Fruit fly (Drosophila melanogaster): Measurements from ENCODE around the gene VhaAC39-2.

The VhaAC39-2 gene

DNA sequence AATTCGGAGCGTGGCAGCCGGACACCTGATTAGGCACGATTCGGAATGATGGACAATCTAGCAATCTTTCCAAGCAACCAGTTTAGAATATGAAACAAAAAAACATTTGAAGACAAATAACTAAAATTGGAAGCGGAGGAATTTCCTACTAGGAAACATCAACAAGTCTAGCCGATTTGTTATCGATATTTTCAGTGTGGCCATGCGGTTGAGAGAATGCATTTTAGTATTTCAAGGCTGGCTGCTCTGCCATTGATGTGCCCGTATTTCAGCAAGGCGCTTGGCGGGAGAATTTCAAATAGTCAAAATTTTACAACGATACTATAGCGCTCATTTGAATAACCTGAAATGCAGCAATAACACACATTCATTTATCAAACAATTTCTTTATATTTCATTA, 31.3 kb downstream of the VhaAC39-2 start, which contains the start of gene CG31457 (continued):
- TF ChIP-seq CG14050 (GFP tag; IDR thresholded peaks at IDR 0.05) (no peak), chn (GFP tag; optimal IDR thresholded peaks at IDR 0.05) (no peak), Bgb (GFP tag; IDR thresholded peaks at IDR 0.05; ENCODE audit: partially characterized antibody) (peak; percentile 84), Sry-β (GFP tag; optimal IDR thresholded peaks at IDR 0.05) (peak; percentile 43), CG5180 (GFP tag; optimal IDR thresholded peaks at IDR 0.05) (no peak), CG17802 (tag; optimal IDR thresholded peaks at IDR 0.05) (no peak), Blimp-1 (GFP tag; optimal IDR thresholded peaks at IDR 0.05) (no peak), NC2β (GFP tag; optimal IDR thresholded peaks at IDR 0.05) (no peak), cad (GFP tag; optimal IDR thresholded peaks at IDR 0.05) (no peak), pnt (GFP tag; optimal IDR thresholded peaks at IDR 0.05) (no peak), CG14860 (GFP tag; IDR thresholded peaks at IDR 0.05; ENCODE audit: partially characterized antibody) (peak; percentile 55; the same call in 2 of the 3 replicates), CG42726 (GFP tag; IDR thresholded peaks at IDR 0.05; ENCODE audit: partially characterized antibody) (peak; percentile 26; the same call in 1 of the 2 replicates), sens-2 (GFP tag; IDR thresholded peaks at IDR 0.05) (no peak), CHES-1-like (GFP tag; optimal IDR thresholded peaks at IDR 0.05) (peak; percentile 30), CG2712 (tag; optimal IDR thresholded peaks at IDR 0.05) (peak; percentile 19), CG13287 (GFP tag; IDR thresholded peaks at IDR 0.05; ENCODE audit: partially characterized antibody) (peak; percentile 93), wek (GFP tag; optimal IDR thresholded peaks at IDR 0.05) (no peak), Spps (tag; optimal IDR thresholded peaks at IDR 0.05) (no peak), ash1 (GFP tag; optimal IDR thresholded peaks at IDR 0.05) (no peak), CG7745 (tag; optimal IDR thresholded peaks at IDR 0.05) (no peak), CG12391 (tag; optimal IDR thresholded peaks at IDR 0.05) (peak; percentile 24), lbe (GFP tag; optimal IDR thresholded peaks at IDR 0.05) (no peak), ap (GFP tag; IDR thresholded peaks at IDR 0.05) (no peak), CG12236 (GFP tag; optimal IDR thresholded peaks at IDR 0.05) (no peak), CG5245 (GFP tag; optimal IDR thresholded peaks at IDR 0.05) (no peak), pzg (GFP tag; optimal IDR thresholded peaks at IDR 0.05) (peak; percentile 95), CG18262 (tag; optimal IDR thresholded peaks at IDR 0.05) (peak; percentile 25), CG3281 (GFP tag; optimal IDR thresholded peaks at IDR 0.05) (no peak), zen (tag; optimal IDR thresholded peaks at IDR 0.05) (no peak), CG4820 (GFP tag; optimal IDR thresholded peaks at IDR 0.05) (no peak), CG17568 (GFP tag; optimal IDR thresholded peaks at IDR 0.05) (no peak), odd (GFP tag; optimal IDR thresholded peaks at IDR 0.05) (no peak), CG8944 (GFP tag; optimal IDR thresholded peaks at IDR 0.05) (no peak), emc (GFP tag; optimal IDR thresholded peaks at IDR 0.05) (no peak), CG31388 (GFP tag; optimal IDR thresholded peaks at IDR 0.05) (no peak), CG2889 (GFP tag; IDR thresholded peaks at IDR 0.05) (no peak), CG11456 (GFP tag; IDR thresholded peaks at IDR 0.05) (no peak), NK7.1 (GFP tag; optimal IDR thresholded peaks at IDR 0.05) (no peak), CG15269 (tag; optimal IDR thresholded peaks at IDR 0.05) (no peak), org-1 (GFP tag; optimal IDR thresholded peaks at IDR 0.05) (no peak), CoRest (tag; optimal IDR thresholded peaks at IDR 0.05) (peak; percentile 21), insv (GFP tag; optimal IDR thresholded peaks at IDR 0.05) (no peak), CG15011 (GFP tag; optimal IDR thresholded peaks at IDR 0.05) (no peak), ttk (GFP tag; IDR thresholded peaks at IDR 0.05) (no peak), Dip2 (GFP tag; IDR thresholded peaks at IDR 0.05) (no peak), sd (tag; optimal IDR thresholded peaks at IDR 0.05) (peak; percentile 90), lab (GFP tag; optimal IDR thresholded peaks at IDR 0.05) (no peak), dm (GFP tag; optimal IDR thresholded peaks at IDR 0.05) (no peak), Scr (GFP tag; IDR thresholded peaks at IDR 0.05; ENCODE audit: partially characterized antibody) (peak; percentile 79), chinmo (GFP tag; IDR thresholded peaks at IDR 0.05; ENCODE audit: partially characterized antibody) (peak; percentile 84; the same call in 2 of the 4 replicates), trh (GFP tag; optimal IDR thresholded peaks at IDR 0.05) (no peak)

Data from whole organism, embryonic.